Fruit fly (Drosophila melanogaster): ENCODE results near the gene Ziz.

- TF ChIP-seq CG8478 (optimal IDR thresholded peaks at IDR 0.05) (no peak), CTCF (optimal IDR thresholded peaks at IDR 0.05) (no peak)
These were observed 55.6 kb downstream of the Ziz start for dm6 chr2L:7440458-7441018.

All from S2 (cell line).